Fruit fly (Drosophila melanogaster) whole organism, wandering third instar larva: ENCODE measurements around the gene Frq1.

Experiments used
- Abd-B ChIP-seq: fragments of >200 bp; optimal IDR thresholded peaks from 2 replicates; lab custom pipeline; 2017; ENCODE audit warnings: missing biosample characterization, missing genetic modification characterization
- GATAd ChIP-seq: sonication (Bioruptor generic); optimal IDR thresholded peaks from 2 replicates; lab custom pipeline; 2016; ENCODE audit warnings: missing biosample characterization, missing genetic modification characterization
- N ChIP-seq: fragments of >200 bp; optimal IDR thresholded peaks from 2 replicates; lab custom pipeline; 2018; ENCODE audit warnings: missing biosample characterization, missing external identifiers, missing genetic modification characterization
- Rel ChIP-seq, 2 experiments: fragments of 200-800 bp; sonication (Bioruptor generic) in 1 of 2; optimal IDR thresholded peaks; 2 replicates in 1 of 2; 3 replicates in 1 of 2; lab custom pipeline; 2016 to 2019; ENCODE audit warnings: mild to moderate bottlenecking in 2 of 2, missing biosample characterization in 2 of 2, missing genetic modification characterization in 2 of 2, moderate library complexity in 1 of 2
- br ChIP-seq: fragments of 200-800 bp; sonication (Bioruptor generic); optimal IDR thresholded peaks from 2 replicates; lab custom pipeline; 2016; ENCODE audit warnings: missing biosample characterization, missing genetic modification characterization
- ey ChIP-seq: fragments of 200-800 bp; sonication (Bioruptor generic); optimal IDR thresholded peaks from 2 replicates; lab custom pipeline; 2016; ENCODE audit warnings: missing biosample characterization, missing genetic modification characterization
- fru ChIP-seq: fragments of 200-800 bp; sonication (Bioruptor generic); optimal IDR thresholded peaks from 3 replicates; lab custom pipeline; 2016; ENCODE audit warnings: missing biosample characterization, mild to moderate bottlenecking, missing genetic modification characterization
- h ChIP-seq: fragments of 200-800 bp; sonication (Bioruptor generic); optimal IDR thresholded peaks from 3 replicates; lab custom pipeline; 2016; ENCODE audit warnings: missing biosample characterization, mild to moderate bottlenecking, missing genetic modification characterization
- pan ChIP-seq: fragments of >200 bp; optimal IDR thresholded peaks from 2 replicates; lab custom pipeline; 2017
- psq ChIP-seq: fragments of 200-800 bp; sonication (Bioruptor generic); optimal IDR thresholded peaks from 3 replicates; lab custom pipeline; 2017; ENCODE audit warnings: missing biosample characterization, mild to moderate bottlenecking, missing genetic modification characterization, moderate library complexity
- sage ChIP-seq: fragments of 200-800 bp; sonication (Bioruptor generic); optimal IDR thresholded peaks from 2 replicates; lab custom pipeline; 2016; ENCODE audit warnings: missing biosample characterization, mild to moderate bottlenecking, missing genetic modification characterization
- usp ChIP-seq: fragments of >200 bp; optimal IDR thresholded peaks from 2 replicates; lab custom pipeline; 2017; ENCODE audit warnings: missing biosample characterization, missing genetic modification characterization
- woc ChIP-seq: sonication (Bioruptor generic); optimal IDR thresholded peaks from 2 replicates; lab custom pipeline; 2016; ENCODE audit warnings: missing biosample characterization, mild to moderate bottlenecking, missing genetic modification characterization

DNA sequence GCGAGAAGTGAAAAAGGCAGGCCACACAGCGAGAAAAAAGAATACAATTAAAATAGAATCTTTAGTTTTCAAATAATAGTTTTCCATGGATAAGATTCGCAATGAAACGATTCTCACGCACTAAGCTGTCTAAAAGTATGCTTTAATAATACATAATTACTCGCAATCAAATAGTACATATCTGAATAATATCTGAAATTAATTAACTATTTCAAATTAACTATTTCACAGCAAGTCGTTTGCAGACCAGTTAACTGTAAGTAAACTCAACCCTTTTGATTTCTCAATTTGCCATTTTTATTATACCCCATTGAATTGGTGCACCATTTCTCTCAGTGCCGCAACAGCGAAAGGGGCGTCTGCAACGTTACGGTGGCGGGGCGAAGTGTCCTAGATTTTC lies 29.6 kb upstream of the Frq1 start:
- TF ChIP-seq pan (lab: Kevin White, UChicago) (no peak), psq (GFP tag; lab: Kevin White, UChicago) (no peak), N (no peak), fru (GFP tag; lab: Kevin White, UChicago) (no peak), Rel (GFP tag; optimal IDR thresholded peaks at IDR 0.05; lab: Kevin White, UChicago) (no peak), Rel (tag; optimal IDR thresholded peaks at IDR 0.05; lab: Kevin White, UChicago) (no peak), woc (no peak), ey (GFP tag; lab: Kevin White, UChicago) (no peak), sage (GFP tag; lab: Kevin White, UChicago) (no peak), Abd-B (GFP tag; lab: Kevin White, UChicago) (no peak), br (GFP tag; lab: Kevin White, UChicago) (no peak), h (GFP tag; lab: Kevin White, UChicago) (no peak), usp (GFP tag; lab: Kevin White, UChicago) (no peak), GATAd (GFP tag; lab: Kevin White, UChicago) (no peak)
